Worm (Caenorhabditis elegans): ENCODE measurements around the gene F54D11.4.

Gene F54D11.4

DNA sequence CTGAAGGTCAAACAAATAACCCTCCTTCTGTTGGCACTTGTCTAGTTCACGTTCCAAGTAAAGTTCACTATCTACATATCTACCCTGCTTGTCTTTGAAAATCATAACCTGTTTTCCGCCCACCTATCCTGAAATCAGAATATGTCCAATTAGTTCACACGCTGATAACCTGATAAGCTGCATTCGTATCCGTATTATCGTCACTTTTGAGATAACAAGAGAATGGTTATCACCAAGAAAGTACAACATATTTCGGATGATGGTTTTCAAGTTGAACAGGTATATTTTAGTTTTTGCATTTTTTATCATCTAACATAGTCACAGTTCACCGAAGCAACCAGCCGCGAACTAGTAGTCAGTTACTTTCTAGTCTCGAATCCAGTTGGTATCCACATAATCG, 25.2 kb upstream of the F54D11.4 start:
- no peak for TF ChIP-seq mxl-2 (GFP tag; conservative IDR thresholded peaks at IDR 0.05)
- no peak for TF ChIP-seq tra-1 (GFP tag; IDR thresholded peaks at IDR 0.05)
- TF ChIP-seq lsy-2 (tag; optimal IDR thresholded peaks at IDR 0.05): no peak
- TF ChIP-seq unc-62 (GFP tag; optimal IDR thresholded peaks at IDR 0.05 in 1 of 2): no peak
- TF ChIP-seq unc-62 (tag; optimal IDR thresholded peaks at IDR 0.05): no peak
- no peak for TF ChIP-seq ceh-62 (tag; optimal IDR thresholded peaks at IDR 0.05)
- no peak for TF ChIP-seq unc-39 (tag; optimal IDR thresholded peaks at IDR 0.05)
- TF ChIP-seq T26A8.4 (GFP tag; IDR thresholded peaks at IDR 0.05): no peak
- no peak for TF ChIP-seq madf-9 (GFP tag; conservative IDR thresholded peaks at IDR 0.05)
- no peak for TF ChIP-seq daf-8 (GFP tag; IDR thresholded peaks at IDR 0.05)
- no peak for TF ChIP-seq mdt-29 (GFP tag; IDR thresholded peaks at IDR 0.05)
- no peak for TF ChIP-seq zfp-2 (tag; optimal IDR thresholded peaks at IDR 0.05)
- TF ChIP-seq dpl-1 (GFP tag; optimal IDR thresholded peaks at IDR 0.05): no peak
- TF ChIP-seq tag-97 (GFP tag; IDR thresholded peaks at IDR 0.05): no peak
- TF ChIP-seq ceh-28 (tag; optimal IDR thresholded peaks at IDR 0.05): no peak
- TF ChIP-seq Y105C5A.15 (GFP tag; IDR thresholded peaks at IDR 0.05): no peak
- no peak for TF ChIP-seq ceh-32 (tag; optimal IDR thresholded peaks at IDR 0.05; ENCODE audit: poor library complexity)

DNA sequence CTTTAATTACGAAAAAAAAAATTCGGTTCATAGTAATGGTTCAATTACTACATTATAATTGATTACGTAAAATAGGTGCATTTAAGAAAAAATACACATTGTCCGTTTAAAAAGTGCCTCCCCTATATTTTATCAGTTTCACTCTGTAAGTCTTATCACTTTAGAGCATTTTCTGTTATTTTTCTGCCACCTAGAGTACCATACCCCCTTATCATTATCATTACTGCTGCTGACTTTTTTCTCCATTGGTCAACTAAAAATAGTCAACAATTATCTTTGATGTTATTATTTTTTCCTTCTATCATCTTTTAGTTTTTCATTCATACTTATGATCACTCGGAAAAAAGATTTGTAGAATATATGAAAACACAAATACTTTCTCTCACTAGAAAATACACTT, 17.5 kb upstream of the F54D11.4 start:
- no peak for TF ChIP-seq snpc-1.2 (GFP tag; IDR thresholded peaks at IDR 0.05)
- no peak for TF ChIP-seq unc-39 (tag; optimal IDR thresholded peaks at IDR 0.05)
- TF ChIP-seq pha-4 (GFP tag; IDR thresholded peaks at IDR 0.05): no peak
- no peak for TF ChIP-seq pha-4 (tag; optimal IDR thresholded peaks at IDR 0.05)
- TF ChIP-seq T20F7.1 (GFP tag; optimal IDR thresholded peaks at IDR 0.05): no peak
- no peak for TF ChIP-seq aha-1 (tag)
- TF ChIP-seq mdl-1 (tag; optimal IDR thresholded peaks at IDR 0.05): no peak
- no peak for TF ChIP-seq arid-1 (GFP tag; conservative IDR thresholded peaks at IDR 0.05)
- no peak for TF ChIP-seq ZK546.5 (tag; optimal IDR thresholded peaks at IDR 0.05)
- TF ChIP-seq nhr-237 (tag; optimal IDR thresholded peaks at IDR 0.05): no peak
- no peak for TF ChIP-seq T26A8.4 (GFP tag; IDR thresholded peaks at IDR 0.05)
- TF ChIP-seq daf-12 (tag; optimal IDR thresholded peaks at IDR 0.05): no peak
- TF ChIP-seq vab-7 (GFP tag; IDR thresholded peaks at IDR 0.05): no peak
- TF ChIP-seq nhr-28 (tag; optimal IDR thresholded peaks at IDR 0.05): peak; percentile 45
- TF ChIP-seq dmd-6 (GFP tag; IDR thresholded peaks at IDR 0.05): no peak
- TF ChIP-seq dve-1 (tag; optimal IDR thresholded peaks at IDR 0.05; ENCODE audit: insufficient read depth): peak; percentile 10
- no peak for TF ChIP-seq dpl-1 (GFP tag; optimal IDR thresholded peaks at IDR 0.05)
- TF ChIP-seq F44E2.7 (GFP tag; IDR thresholded peaks at IDR 0.05): no peak
- TF ChIP-seq daf-16 (GFP tag; optimal IDR thresholded peaks at IDR 0.05): no peak
- peak; percentile 68 for TF ChIP-seq daf-16 (tag; optimal IDR thresholded peaks at IDR 0.05)
- no peak for TF ChIP-seq nhr-48 (tag; optimal IDR thresholded peaks at IDR 0.05)
- TF ChIP-seq zag-1 (tag; optimal IDR thresholded peaks at IDR 0.05): no peak
- TF ChIP-seq ces-1 (GFP tag; optimal IDR thresholded peaks at IDR 0.05): no peak
- TF ChIP-seq lin-15B (tag; optimal IDR thresholded peaks at IDR 0.05): no peak
- no peak for TF ChIP-seq madf-5 (GFP tag; IDR thresholded peaks at IDR 0.05)
- no peak for TF ChIP-seq lin-1 (GFP tag; IDR thresholded peaks at IDR 0.05)
- no peak for TF ChIP-seq nhr-10 (tag; optimal IDR thresholded peaks at IDR 0.05)
- no peak for TF ChIP-seq unc-62 (GFP tag; optimal IDR thresholded peaks at IDR 0.05 in 1 of 2)
- TF ChIP-seq unc-62 (tag; optimal IDR thresholded peaks at IDR 0.05): no peak
- no peak for TF ChIP-seq ceh-62 (tag; optimal IDR thresholded peaks at IDR 0.05)
- no peak for TF ChIP-seq gei-8 (GFP tag; optimal IDR thresholded peaks at IDR 0.05)
- no peak for TF ChIP-seq lir-3 (tag; optimal IDR thresholded peaks at IDR 0.05)
- TF ChIP-seq pqm-1 (tag; optimal IDR thresholded peaks at IDR 0.05): peak; percentile 76
- no peak for TF ChIP-seq unc-130 (GFP tag; optimal IDR thresholded peaks at IDR 0.05)
- TF ChIP-seq zfp-3 (GFP tag; conservative IDR thresholded peaks at IDR 0.05): no peak
